Fruit fly (Drosophila melanogaster) whole organism, embryonic: ENCODE measurements around the gene Obp99b.

ENCODE experiments used
- CG10274 ChIP-seq: fragments of 200-800 bp; sonication (Bioruptor generic); optimal IDR thresholded peaks from 3 replicates; lab custom pipeline; 2017; ENCODE audit warnings: missing biosample characterization, mild to moderate bottlenecking, missing genetic modification characterization
- CG10979 ChIP-seq: fragments of 200-800 bp; sonication (Bioruptor generic); optimal IDR thresholded peaks from 2 replicates; lab custom pipeline; 2018; ENCODE audit warnings: missing biosample characterization, mild to moderate bottlenecking, missing genetic modification characterization, moderate library complexity
- CG11723 ChIP-seq: fragments of 200-800 bp; sonication (Bioruptor generic); optimal IDR thresholded peaks from 2 replicates; lab custom pipeline; 2017; ENCODE audit warnings: missing biosample characterization, mild to moderate bottlenecking, missing genetic modification characterization
- CG12104 ChIP-seq: fragments of 200-800 bp; sonication (Bioruptor generic); optimal IDR thresholded peaks from 3 replicates; lab custom pipeline; 2016; ENCODE audit warnings: missing biosample characterization, missing genetic modification characterization
- CG12155 ChIP-seq: fragments of 200-800 bp; sonication (Bioruptor generic); optimal IDR thresholded peaks from 3 replicates; lab custom pipeline; 2016; ENCODE audit warnings: missing biosample characterization, missing genetic modification characterization
- CG12219 ChIP-seq: fragments of 200-800 bp; sonication (Bioruptor generic); optimal IDR thresholded peaks from 3 replicates; lab custom pipeline; 2018; ENCODE audit warnings: missing biosample characterization, mild to moderate bottlenecking, missing genetic modification characterization
- CG13894 ChIP-seq: fragments of 200-800 bp; sonication (Bioruptor generic); optimal IDR thresholded peaks from 3 replicates; lab custom pipeline; 2018; ENCODE audit warnings: missing biosample characterization, mild to moderate bottlenecking, missing genetic modification characterization, moderate library complexity
- CG1529 ChIP-seq: fragments of 200-800 bp; sonication (Bioruptor generic); optimal IDR thresholded peaks from 3 replicates; lab custom pipeline; 2018; ENCODE audit warnings: missing biosample characterization, missing genetic modification characterization
- CG15601 ChIP-seq: fragments of 200-800 bp; sonication (Bioruptor generic); optimal IDR thresholded peaks from 3 replicates; lab custom pipeline; 2019; ENCODE audit warnings: missing biosample characterization, mild to moderate bottlenecking, missing genetic modification characterization, moderate library complexity
- CG1603 ChIP-seq: fragments of 200-800 bp; sonication (Bioruptor generic); optimal IDR thresholded peaks from 2 replicates; lab custom pipeline; 2019; ENCODE audit warnings: missing biosample characterization, mild to moderate bottlenecking, missing genetic modification characterization, moderate library complexity
- CG16863 ChIP-seq: fragments of 200-800 bp; sonication (Bioruptor generic); optimal IDR thresholded peaks from 3 replicates; lab custom pipeline; 2016; ENCODE audit warnings: missing biosample characterization, missing genetic modification characterization
- CG17802 ChIP-seq: fragments of 200-800 bp; sonication (Bioruptor generic); optimal IDR thresholded peaks from 2 replicates; lab custom pipeline; 2018; ENCODE audit warnings: missing biosample characterization, mild to moderate bottlenecking, missing genetic modification characterization, moderate library complexity
- CG17912 ChIP-seq: fragments of 200-800 bp; sonication (Bioruptor generic); optimal IDR thresholded peaks from 2 replicates; lab custom pipeline; 2018; ENCODE audit warnings: missing biosample characterization, mild to moderate bottlenecking, missing genetic modification characterization
- CG18011 ChIP-seq: fragments of 200-800 bp; sonication (Bioruptor generic); optimal IDR thresholded peaks from 2 replicates; lab custom pipeline; 2017; ENCODE audit warnings: missing biosample characterization, missing genetic modification characterization, mild to moderate bottlenecking, moderate library complexity, missing genotype
- CG2889 ChIP-seq: fragments of 200-800 bp; sonication (Bioruptor generic); IDR thresholded peaks from 3 replicates; pipeline ENCODE4 v1.3.6; 2022; ENCODE audit warnings: missing biosample characterization, missing genetic modification characterization
- CG31365 ChIP-seq: fragments of 200-800 bp; sonication (Bioruptor generic); optimal IDR thresholded peaks from 2 replicates; lab custom pipeline; 2018; ENCODE audit warnings: missing biosample characterization, mild to moderate bottlenecking, missing genetic modification characterization
- CG32767 ChIP-seq: fragments of 200-800 bp; sonication (Bioruptor generic); IDR thresholded peaks from 2 replicates; pipeline ENCODE4 v1.3.6; 2022; ENCODE audit warnings: missing biosample characterization, missing genetic modification characterization
- CG4707 ChIP-seq: fragments of 200-800 bp; sonication (Bioruptor generic); optimal IDR thresholded peaks from 2 replicates; lab custom pipeline; 2018; ENCODE audit warnings: missing biosample characterization, mild to moderate bottlenecking, missing genetic modification characterization, moderate library complexity
- CG8388 ChIP-seq: fragments of 200-800 bp; sonication (Bioruptor generic); optimal IDR thresholded peaks from 2 replicates; lab custom pipeline; 2019; ENCODE audit warnings: missing biosample characterization, mild to moderate bottlenecking, missing genetic modification characterization, moderate library complexity
- CkIIα-i1 ChIP-seq: fragments of 200-800 bp; sonication (Bioruptor generic); IDR thresholded peaks from 2 replicates; pipeline ENCODE4 v1.3.6; 2022; ENCODE audit warnings: missing biosample characterization, missing genetic modification characterization
- Dip2 ChIP-seq: fragments of 200-800 bp; sonication (Bioruptor generic); IDR thresholded peaks from 2 replicates; pipeline ENCODE4 v1.3.6; 2022; ENCODE audit warnings: missing biosample characterization, missing genetic modification characterization
- Dref ChIP-seq: fragments of 200-800 bp; sonication (Bioruptor generic); IDR thresholded peaks from 2 replicates; pipeline ENCODE4 v1.3.6; 2022; ENCODE audit warnings: missing biosample characterization, missing genetic modification characterization
- Elba2 ChIP-seq: fragments of 200-800 bp; sonication (Bioruptor generic); optimal IDR thresholded peaks from 3 replicates; lab custom pipeline; 2016; ENCODE audit warnings: missing biosample characterization, missing genetic modification characterization
- Med ChIP-seq: fragments of 200-800 bp; sonication (Bioruptor generic); peaks from one replicate; lab custom pipeline; 2016; ENCODE audit warnings: missing biosample characterization, missing genetic modification characterization, mild to moderate bottlenecking, inconsistent platforms, moderate library complexity
- Mrtf ChIP-seq: fragments of 200-800 bp; sonication (Bioruptor generic); IDR thresholded peaks from 3 replicates; pipeline ENCODE4 v1.3.6; 2022; ENCODE audit warnings: missing biosample characterization, missing genetic modification characterization
- NfI ChIP-seq: fragments of 200-800 bp; sonication (Bioruptor generic); optimal IDR thresholded peaks from 3 replicates; lab custom pipeline; 2018; ENCODE audit warnings: missing biosample characterization, mild to moderate bottlenecking, missing genetic modification characterization, moderate library complexity
- Oaz ChIP-seq: fragments of 200-800 bp; sonication (Bioruptor generic); IDR thresholded peaks from 2 replicates; pipeline ENCODE4 v1.3.6; 2022; ENCODE audit warnings: missing biosample characterization, missing genetic modification characterization
- Spps ChIP-seq: fragments of 200-800 bp; sonication (Bioruptor generic); optimal IDR thresholded peaks from 2 replicates; lab custom pipeline; 2018; ENCODE audit warnings: missing biosample characterization, mild to moderate bottlenecking, missing genetic modification characterization
- Stat92E ChIP-seq, 3 experiments: fragments of >200 bp in 2 of 3; fragments of 200-800 bp in 1 of 3; sonication (Bioruptor generic) in 1 of 3; optimal IDR thresholded peaks; 2 replicates each; lab custom pipeline; 2017 to 2019; ENCODE audit warnings: missing biosample characterization in 3 of 3, missing genetic modification characterization in 3 of 3, mild to moderate bottlenecking in 1 of 3, moderate library complexity in 1 of 3
- corto ChIP-seq: fragments of 200-800 bp; sonication (Bioruptor generic); optimal IDR thresholded peaks from 2 replicates; lab custom pipeline; 2016; ENCODE audit warnings: missing biosample characterization, mild to moderate bottlenecking, missing genetic modification characterization, moderate library complexity
- dm ChIP-seq: fragments of 200-800 bp; sonication (Bioruptor generic); optimal IDR thresholded peaks from 3 replicates; lab custom pipeline; 2016; ENCODE audit warnings: missing biosample characterization, missing genetic modification characterization
- dmrt99B ChIP-seq: fragments of 200-800 bp; sonication (Bioruptor generic); optimal IDR thresholded peaks from 2 replicates; lab custom pipeline; 2018; ENCODE audit warnings: missing biosample characterization, mild to moderate bottlenecking, missing genetic modification characterization, moderate library complexity
- eyg ChIP-seq: fragments of 200-800 bp; sonication (Bioruptor generic); optimal IDR thresholded peaks from 3 replicates; lab custom pipeline; 2016; ENCODE audit warnings: missing biosample characterization, missing genetic modification characterization
- fd64A ChIP-seq: fragments of 200-800 bp; sonication (Bioruptor generic); optimal IDR thresholded peaks from 3 replicates; lab custom pipeline; 2018; ENCODE audit warnings: missing biosample characterization, mild to moderate bottlenecking, missing genetic modification characterization
- fru ChIP-seq: fragments of >200 bp; optimal IDR thresholded peaks from 2 replicates; lab custom pipeline; 2017
- grau ChIP-seq: fragments of 200-800 bp; optimal IDR thresholded peaks from 3 replicates; lab custom pipeline; 2019; ENCODE audit warnings: missing biosample characterization, mild to moderate bottlenecking, missing genetic modification characterization, moderate library complexity
- hth ChIP-seq: fragments of >200 bp; optimal IDR thresholded peaks from 2 replicates; lab custom pipeline; 2017; ENCODE audit warnings: inconsistent platforms
- inv ChIP-seq: fragments of 200-800 bp; sonication (Bioruptor generic); IDR thresholded peaks from 2 replicates; pipeline ENCODE4 v1.3.6; 2022; ENCODE audit warnings: missing biosample characterization, missing genetic modification characterization; ENCODE audit not compliant: partially characterized antibody
- jigr1 ChIP-seq: fragments of 200-800 bp; sonication (Bioruptor generic); IDR thresholded peaks from 3 replicates; pipeline ENCODE4 v1.3.6; 2022; ENCODE audit warnings: missing biosample characterization, missing genetic modification characterization
- klu ChIP-seq: fragments of 200-800 bp; sonication (Bioruptor generic); IDR thresholded peaks from 2 replicates; pipeline ENCODE4 v1.3.6; 2022; ENCODE audit warnings: missing biosample characterization, missing genetic modification characterization
- knrl ChIP-seq: fragments of 200-800 bp; sonication (Bioruptor generic); IDR thresholded peaks from 3 replicates; pipeline ENCODE4 v1.3.6; 2022; ENCODE audit warnings: missing biosample characterization, missing genetic modification characterization; ENCODE audit not compliant: partially characterized antibody
- nerfin-2 ChIP-seq: fragments of 200-800 bp; sonication (Bioruptor generic); IDR thresholded peaks from 2 replicates; pipeline ENCODE4 v1.3.6; 2022; ENCODE audit warnings: missing biosample characterization, missing genetic modification characterization; ENCODE audit not compliant: partially characterized antibody
- onecut ChIP-seq: fragments of 200-800 bp; sonication (Bioruptor generic); IDR thresholded peaks from 2 replicates; pipeline ENCODE4 v1.3.6; 2022; ENCODE audit warnings: missing biosample characterization, missing genetic modification characterization
- pfk ChIP-seq: fragments of 200-800 bp; sonication (Bioruptor generic); optimal IDR thresholded peaks from 2 replicates; lab custom pipeline; 2018; ENCODE audit warnings: missing biosample characterization, mild to moderate bottlenecking, missing genetic modification characterization, moderate library complexity
- sc ChIP-seq, 3 experiments: fragments of >200 bp in 2 of 3; fragments of 200-800 bp in 1 of 3; sonication (Bioruptor generic) in 1 of 3; optimal IDR thresholded peaks; 2 replicates in 2 of 3; 3 replicates in 1 of 3; lab custom pipeline; 2017; ENCODE audit warnings: mild to moderate bottlenecking in 1 of 3, missing biosample characterization in 1 of 3, missing genetic modification characterization in 1 of 3, missing genetic modification reagents in 1 of 3
- sd ChIP-seq: fragments of 200-800 bp; sonication (Bioruptor generic); optimal IDR thresholded peaks from 3 replicates; lab custom pipeline; 2018; ENCODE audit warnings: missing biosample characterization, mild to moderate bottlenecking, missing genetic modification characterization, moderate library complexity
- slp2 ChIP-seq: fragments of 200-800 bp; sonication (Bioruptor generic); optimal IDR thresholded peaks from 2 replicates; lab custom pipeline; 2016; ENCODE audit warnings: missing biosample characterization, missing genetic modification characterization
- tna ChIP-seq: fragments of 200-800 bp; sonication (Bioruptor generic); IDR thresholded peaks from 2 replicates; pipeline ENCODE4 v1.3.6; 2022; ENCODE audit warnings: missing biosample characterization, missing genetic modification characterization; ENCODE audit not compliant: partially characterized antibody
- toy ChIP-seq: fragments of 200-800 bp; sonication (Bioruptor generic); IDR thresholded peaks from 2 replicates; pipeline ENCODE4 v1.3.6; 2022; ENCODE audit warnings: missing biosample characterization, missing genetic modification characterization
- wdn ChIP-seq: fragments of 200-800 bp; sonication (Bioruptor generic); IDR thresholded peaks from 2 replicates; pipeline ENCODE4 v1.3.6; 2022; ENCODE audit warnings: missing biosample characterization, missing genetic modification characterization
- zfh1 ChIP-seq: fragments of 200-800 bp; sonication (Bioruptor generic); IDR thresholded peaks from 3 replicates; pipeline ENCODE4 v1.3.6; 2022; ENCODE audit warnings: missing biosample characterization, missing genetic modification characterization

Gene Obp99b

dm6 chr3R:29690539-29690852 lies 26.2 kb downstream of the Obp99b start (continued):
- TF ChIP-seq sd (tag; lab: Kevin White, UChicago) (no peak), CkIIα-i1 (GFP tag; lab: Robert Waterston, UW) (no peak), CG4707 (no peak), NfI (GFP tag; lab: Kevin White, UChicago) (peak; percentile 7), CG10274 (GFP tag; lab: Kevin White, UChicago) (no peak), knrl (GFP tag; lab: Robert Waterston, UW) (no peak), Oaz (GFP tag; lab: Robert Waterston, UW) (no peak), tna (GFP tag; lab: Robert Waterston, UW) (no peak), pfk (GFP tag; lab: Kevin White, UChicago) (no peak), CG32767 (GFP tag; lab: Robert Waterston, UW) (peak; percentile 29; the same call in 1 of the 2 replicates), CG8388 (GFP tag; lab: Kevin White, UChicago) (peak; percentile 49), inv (GFP tag; lab: Robert Waterston, UW) (no peak), Elba2 (GFP tag; lab: Kevin White, UChicago) (no peak), CG12155 (no peak), jigr1 (no peak), CG17802 (tag; lab: Kevin White, UChicago) (no peak), CG17912 (no peak), hth (lab: Kevin White, UChicago) (no peak), CG1529 (GFP tag; lab: Kevin White, UChicago) (no peak), CG12104 (no peak), nerfin-2 (GFP tag; lab: Robert Waterston, UW) (no peak), toy (no peak), Spps (tag; lab: Kevin White, UChicago) (peak; percentile 36), CG1603 (tag; lab: Kevin White, UChicago) (peak; percentile 71), CG13894 (no peak), grau (tag; lab: Kevin White, UChicago) (peak; percentile 58), onecut (GFP tag; lab: Robert Waterston, UW) (no peak), corto (GFP tag; lab: Kevin White, UChicago) (no peak), dm (no peak), dmrt99B (tag; lab: Kevin White, UChicago) (peak; percentile 81), CG16863 (no peak), CG11723 (peak; percentile 0), CG10979 (tag; lab: Kevin White, UChicago) (peak; percentile 68), slp2 (GFP tag; lab: Kevin White, UChicago) (peak; percentile 11), CG18011 (GFP tag; lab: Kevin White, UChicago) (no peak), Dref (GFP tag; lab: Robert Waterston, UW) (no peak), CG31365 (no peak), wdn (GFP tag; lab: Robert Waterston, UW) (no peak), CG12219 (peak; percentile 35), fd64A (no peak), Dip2 (GFP tag; lab: Robert Waterston, UW) (no peak), CG2889 (GFP tag; lab: Robert Waterston, UW) (no peak), zfh1 (GFP tag; lab: Robert Waterston, UW) (peak; percentile 33; the same call in 1 of the 3 replicates), eyg (GFP tag; lab: Kevin White, UChicago) (no peak), Stat92E (GFP tag; optimal IDR thresholded peaks at IDR 0.05; lab: Kevin White, UChicago) (no peak), CG15601 (tag; lab: Kevin White, UChicago) (peak; percentile 8), Med (GFP tag; lab: Kevin White, UChicago) (peak; percentile 78), sc (optimal IDR thresholded peaks at IDR 0.05; lab: Kevin White, UChicago) (no peak), sc (GFP tag; optimal IDR thresholded peaks at IDR 0.05; lab: Kevin White, UChicago) (no peak), klu (no peak), fru (no peak), Mrtf (GFP tag; lab: Robert Waterston, UW) (no peak)
